Worm (Caenorhabditis elegans) whole organism, L1 larva: ENCODE results near the gene F58D2.4.

Source experiments
- ama-1 ChIP-seq: fragments of 150-350 bp; optimal IDR thresholded peaks from 2 replicates; lab custom pipeline; 2014
- fos-1 ChIP-seq: fragments of 150-350 bp; optimal IDR thresholded peaks from 2 replicates; lab custom pipeline; 2014; ENCODE audit warnings: missing biosample characterization, missing genetic modification characterization
- lin-39 ChIP-seq: fragments of 150-350 bp; optimal IDR thresholded peaks from 2 replicates; lab custom pipeline; 2014; ENCODE audit warnings: missing biosample characterization, missing genetic modification reagents, missing genetic modification characterization
- mdl-1 ChIP-seq, 2 experiments: fragments of 150-350 bp; optimal IDR thresholded peaks; 2 replicates each; lab custom pipeline; 2014 to 2017; ENCODE audit warnings: missing biosample characterization in 2 of 2, missing genetic modification characterization in 2 of 2, inconsistent platforms in 1 of 2
- nhr-28 ChIP-seq: fragments of 150-350 bp; optimal IDR thresholded peaks from 2 replicates; lab custom pipeline; 2014; ENCODE audit warnings: missing biosample characterization, missing genetic modification characterization
- snpc-4 ChIP-seq: fragments of 150-350 bp; optimal IDR thresholded peaks from 2 replicates; lab custom pipeline; 2014; ENCODE audit warnings: missing biosample characterization, missing genetic modification characterization
- unc-130 ChIP-seq: fragments of 150-350 bp; optimal IDR thresholded peaks from 2 replicates; lab custom pipeline; 2017; ENCODE audit warnings: missing biosample characterization, missing genetic modification characterization, inconsistent platforms
- zag-1 ChIP-seq: fragments of 150-350 bp; optimal IDR thresholded peaks from 2 replicates; lab custom pipeline; 2014; ENCODE audit warnings: missing biosample characterization, missing genetic modification characterization

DNA sequence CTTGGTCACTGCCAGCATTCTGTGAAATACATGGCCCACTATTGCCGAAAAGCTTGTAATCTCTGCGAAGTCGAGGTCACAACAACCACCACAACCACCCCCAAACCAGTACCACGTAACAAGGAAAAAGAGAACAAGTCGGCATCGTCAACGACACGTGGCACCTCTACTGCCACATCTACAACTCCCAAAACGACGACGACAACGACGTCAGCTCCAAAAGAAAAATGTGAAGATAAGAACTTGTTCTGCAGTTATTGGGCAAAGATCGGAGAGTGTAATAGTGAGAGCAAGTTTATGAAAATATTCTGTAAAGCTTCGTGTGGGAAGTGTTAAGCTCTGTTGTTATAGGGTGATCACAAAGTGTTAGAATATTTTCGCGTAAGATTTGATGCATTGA, 15.5 kb downstream of the F58D2.4 start:
- TF ChIP-seq lin-39 (tag; lab: Kevin White, UChicago) = no peak
- no peak for TF ChIP-seq ama-1 (lab: Kevin White, UChicago)
- no peak for TF ChIP-seq nhr-28 (tag; lab: Kevin White, UChicago)
- no peak for TF ChIP-seq zag-1 (tag; lab: Kevin White, UChicago)
- no peak for TF ChIP-seq unc-130
- no peak for TF ChIP-seq mdl-1 (tag; optimal IDR thresholded peaks at IDR 0.05; lab: Kevin White, UChicago)
- no peak for TF ChIP-seq fos-1 (tag; lab: Kevin White, UChicago)
- no peak for TF ChIP-seq snpc-4
